Fruit fly (Drosophila melanogaster) whole organism, embryonic: ENCODE results near the gene CG31219.

Source experiments
- ATbp ChIP-seq: fragments of 200-800 bp; sonication (Bioruptor generic); optimal IDR thresholded peaks from 2 replicates; lab custom pipeline; 2017; ENCODE audit warnings: missing biosample characterization, mild to moderate bottlenecking, missing genetic modification characterization, missing genetic modification reagents
- B-H2 ChIP-seq: fragments of 200-800 bp; sonication (Bioruptor generic); optimal IDR thresholded peaks from 2 replicates; lab custom pipeline; 2018; ENCODE audit warnings: missing biosample characterization, mild to moderate bottlenecking, missing genetic modification characterization
- CG13775 ChIP-seq: fragments of 200-800 bp; sonication (Bioruptor generic); optimal IDR thresholded peaks from 3 replicates; lab custom pipeline; 2017; ENCODE audit warnings: missing biosample characterization, mild to moderate bottlenecking, missing genetic modification characterization
- CG15073 ChIP-seq: fragments of 200-800 bp; sonication (Bioruptor generic); optimal IDR thresholded peaks from 2 replicates; lab custom pipeline; 2016; ENCODE audit warnings: missing biosample characterization, missing genetic modification characterization
- CG1603 ChIP-seq: fragments of 200-800 bp; sonication (Bioruptor generic); optimal IDR thresholded peaks from 2 replicates; lab custom pipeline; 2019; ENCODE audit warnings: missing biosample characterization, mild to moderate bottlenecking, missing genetic modification characterization, moderate library complexity
- CG16863 ChIP-seq: fragments of 200-800 bp; sonication (Bioruptor generic); optimal IDR thresholded peaks from 3 replicates; lab custom pipeline; 2016; ENCODE audit warnings: missing biosample characterization, missing genetic modification characterization
- CG3065 ChIP-seq: fragments of 200-800 bp; sonication (Bioruptor generic); optimal IDR thresholded peaks from 2 replicates; lab custom pipeline; 2016; ENCODE audit warnings: missing biosample characterization, missing genetic modification characterization
- CG31441 ChIP-seq: fragments of 200-800 bp; sonication (Bioruptor generic); IDR thresholded peaks from 2 replicates; pipeline ENCODE4 v1.3.6; 2022; ENCODE audit warnings: missing biosample characterization, missing genetic modification characterization
- CG42726 ChIP-seq: fragments of 200-800 bp; sonication (Bioruptor generic); IDR thresholded peaks from 2 replicates; pipeline ENCODE4 v1.3.6; 2022; ENCODE audit warnings: missing biosample characterization, missing genetic modification characterization; ENCODE audit not compliant: partially characterized antibody
- CG6254 ChIP-seq: fragments of 200-800 bp; sonication (Bioruptor generic); optimal IDR thresholded peaks from 3 replicates; lab custom pipeline; 2017; ENCODE audit warnings: mild to moderate bottlenecking, missing biosample characterization, missing genetic modification reagents, missing genetic modification characterization
- CG7271 ChIP-seq: fragments of 200-800 bp; sonication (Bioruptor generic); optimal IDR thresholded peaks from 2 replicates; lab custom pipeline; 2018; ENCODE audit warnings: missing biosample characterization, mild to moderate bottlenecking, missing genetic modification characterization, moderate library complexity
- CG7963 ChIP-seq: fragments of 200-800 bp; sonication (Bioruptor generic); IDR thresholded peaks from 3 replicates; pipeline ENCODE4 v1.3.6; 2022; ENCODE audit warnings: missing biosample characterization, missing genetic modification characterization; ENCODE audit not compliant: partially characterized antibody
- CG8359 ChIP-seq: fragments of 200-800 bp; sonication (Bioruptor generic); optimal IDR thresholded peaks from 2 replicates; lab custom pipeline; 2017; ENCODE audit warnings: missing biosample characterization, mild to moderate bottlenecking, missing genetic modification characterization, borderline replicate concordance
- CG8478 ChIP-seq: fragments of >200 bp; optimal IDR thresholded peaks from 2 replicates; lab custom pipeline; 2018
- CG9727 ChIP-seq: fragments of 200-800 bp; sonication (Bioruptor generic); optimal IDR thresholded peaks from 3 replicates; lab custom pipeline; 2017; ENCODE audit warnings: missing biosample characterization, mild to moderate bottlenecking, missing genetic modification characterization
- CTCF ChIP-seq: fragments of 200-800 bp; sonication (Bioruptor generic); optimal IDR thresholded peaks from 2 replicates; lab custom pipeline; 2017; ENCODE audit warnings: missing biosample characterization, mild to moderate bottlenecking, missing genetic modification characterization, moderate library complexity
- CkIIα-i1 ChIP-seq: fragments of 200-800 bp; sonication (Bioruptor generic); IDR thresholded peaks from 2 replicates; pipeline ENCODE4 v1.3.6; 2022; ENCODE audit warnings: missing biosample characterization, missing genetic modification characterization
- D ChIP-seq, 2 experiments: fragments of 200-800 bp in 1 of 2; fragments of >200 bp in 1 of 2; sonication (Bioruptor generic) in 1 of 2; optimal IDR thresholded peaks; 2 replicates in 1 of 2; 3 replicates in 1 of 2; lab custom pipeline; 2017; ENCODE audit warnings: mild to moderate bottlenecking in 1 of 2, missing biosample characterization in 1 of 2, missing genetic modification characterization in 1 of 2, missing genetic modification reagents in 1 of 2
- GATAe ChIP-seq: fragments of 200-800 bp; sonication (Bioruptor generic); conservative IDR thresholded peaks from 2 replicates; pipeline ENCODE4 v1.3.6; 2022; ENCODE audit warnings: missing biosample characterization, missing genetic modification characterization
- Gsc ChIP-seq: fragments of 200-800 bp; sonication (Bioruptor generic); IDR thresholded peaks from 2 replicates; pipeline ENCODE4 v1.3.6; 2022; ENCODE audit warnings: missing biosample characterization, missing genetic modification characterization
- Hr51 ChIP-seq, 2 experiments: fragments of 200-800 bp; sonication (Bioruptor generic); optimal IDR thresholded peaks; 2 replicates in 1 of 2; 3 replicates in 1 of 2; lab custom pipeline; 2016 to 2018; ENCODE audit warnings: missing biosample characterization in 2 of 2, missing genetic modification characterization in 2 of 2, mild to moderate bottlenecking in 1 of 2, moderate library complexity in 1 of 2
- Kr ChIP-seq: fragments of 200-800 bp; sonication (Bioruptor generic); optimal IDR thresholded peaks from 2 replicates; lab custom pipeline; 2017; ENCODE audit warnings: missing biosample characterization, mild to moderate bottlenecking, missing genetic modification characterization
- MTF-1 ChIP-seq: fragments of 200-800 bp; sonication (Bioruptor generic); optimal IDR thresholded peaks from 2 replicates; lab custom pipeline; 2018; ENCODE audit warnings: missing biosample characterization, mild to moderate bottlenecking, missing genetic modification characterization, borderline replicate concordance
- Nf-YB ChIP-seq: fragments of 200-800 bp; sonication (Bioruptor generic); optimal IDR thresholded peaks from 3 replicates; lab custom pipeline; 2019; ENCODE audit warnings: missing biosample characterization, mild to moderate bottlenecking, missing genetic modification characterization, moderate library complexity
- Pdp1 ChIP-seq, 2 experiments: fragments of 200-800 bp; sonication (Bioruptor generic); optimal IDR thresholded peaks; 3 replicates each; lab custom pipeline; 2016; ENCODE audit warnings: missing biosample characterization in 2 of 2, missing genetic modification characterization in 2 of 2, mild to moderate bottlenecking in 1 of 2, moderate library complexity in 1 of 2
- Poxn ChIP-seq: fragments of 200-800 bp; sonication (Bioruptor generic); IDR thresholded peaks from 2 replicates; pipeline ENCODE4 v1.3.6; 2022; ENCODE audit warnings: missing biosample characterization, missing genetic modification characterization
- Rx ChIP-seq: fragments of 200-800 bp; sonication (Bioruptor generic); IDR thresholded peaks from 2 replicates; pipeline ENCODE4 v1.3.6; 2022; ENCODE audit warnings: missing biosample characterization, missing genetic modification characterization
- Six4 ChIP-seq: fragments of 200-800 bp; sonication (Bioruptor generic); optimal IDR thresholded peaks from 2 replicates; lab custom pipeline; 2016; ENCODE audit warnings: missing biosample characterization, missing genetic modification characterization
- Tbp ChIP-seq: fragments of >200 bp; optimal IDR thresholded peaks from 2 replicates; lab custom pipeline; 2018; ENCODE audit warnings: missing biosample characterization, missing genetic modification characterization
- amos ChIP-seq: fragments of 200-800 bp; sonication (Bioruptor generic); IDR thresholded peaks from 2 replicates; pipeline ENCODE4 v1.3.6; 2022; ENCODE audit warnings: missing biosample characterization, missing genetic modification characterization; ENCODE audit not compliant: partially characterized antibody
- ara ChIP-seq: fragments of 200-800 bp; sonication (Bioruptor generic); IDR thresholded peaks from 2 replicates; pipeline ENCODE4 v1.3.6; 2022; ENCODE audit warnings: missing biosample characterization, missing genetic modification characterization
- ase ChIP-seq: fragments of 200-800 bp; sonication (Bioruptor generic); IDR thresholded peaks from 3 replicates; pipeline ENCODE4 v1.3.6; 2022; ENCODE audit warnings: missing biosample characterization, missing genetic modification characterization
- bcd ChIP-seq: fragments of 200-800 bp; sonication (Bioruptor generic); optimal IDR thresholded peaks from 2 replicates; lab custom pipeline; 2017; ENCODE audit warnings: missing biosample characterization, mild to moderate bottlenecking, missing genetic modification characterization
- cato ChIP-seq: fragments of 200-800 bp; sonication (Bioruptor generic); optimal IDR thresholded peaks from 2 replicates; lab custom pipeline; 2016; ENCODE audit warnings: missing biosample characterization, missing genetic modification characterization, borderline replicate concordance
- emc ChIP-seq: fragments of 200-800 bp; sonication (Bioruptor generic); optimal IDR thresholded peaks from 2 replicates; lab custom pipeline; 2016; ENCODE audit warnings: missing biosample characterization, missing genetic modification characterization
- eve ChIP-seq, 2 experiments: fragments of >200 bp; optimal IDR thresholded peaks; 2 replicates each; lab custom pipeline; 2017; ENCODE audit warnings: missing biosample characterization in 2 of 2, missing genetic modification characterization in 2 of 2
- fd102C ChIP-seq: fragments of 200-800 bp; sonication (Bioruptor generic); optimal IDR thresholded peaks from 2 replicates; lab custom pipeline; 2018; ENCODE audit warnings: missing biosample characterization, mild to moderate bottlenecking, missing genetic modification characterization, moderate library complexity
- fd96Cb ChIP-seq: fragments of 200-800 bp; sonication (Bioruptor generic); optimal IDR thresholded peaks from 2 replicates; lab custom pipeline; 2018; ENCODE audit warnings: missing biosample characterization, mild to moderate bottlenecking, missing genetic modification characterization, moderate library complexity
- gce ChIP-seq: fragments of 200-800 bp; sonication (Bioruptor generic); IDR thresholded peaks from 3 replicates; pipeline ENCODE4 v1.3.6; 2022; ENCODE audit warnings: missing biosample characterization, missing genetic modification characterization
- ind ChIP-seq: fragments of 200-800 bp; sonication (Bioruptor generic); optimal IDR thresholded peaks from 3 replicates; lab custom pipeline; 2016; ENCODE audit warnings: missing biosample characterization, missing genetic modification characterization
- jigr1 ChIP-seq: fragments of 200-800 bp; sonication (Bioruptor generic); IDR thresholded peaks from 3 replicates; pipeline ENCODE4 v1.3.6; 2022; ENCODE audit warnings: missing biosample characterization, missing genetic modification characterization
- nerfin-1 ChIP-seq: fragments of 200-800 bp; sonication (Bioruptor generic); optimal IDR thresholded peaks from 3 replicates; lab custom pipeline; 2019; ENCODE audit warnings: missing biosample characterization, mild to moderate bottlenecking, missing genetic modification characterization, moderate library complexity
- pb ChIP-seq: fragments of 200-800 bp; sonication (Bioruptor generic); optimal IDR thresholded peaks from 3 replicates; lab custom pipeline; 2016; ENCODE audit warnings: missing biosample characterization, missing genetic modification characterization
- sens-2 ChIP-seq: fragments of 200-800 bp; sonication (Bioruptor generic); IDR thresholded peaks from 2 replicates; pipeline ENCODE4 v1.3.6; 2022; ENCODE audit warnings: missing biosample characterization, missing genetic modification characterization
- sim ChIP-seq: fragments of 200-800 bp; sonication (Bioruptor generic); IDR thresholded peaks from 2 replicates; pipeline ENCODE4 v1.3.6; 2022; ENCODE audit warnings: missing biosample characterization, missing genetic modification characterization
- z ChIP-seq: fragments of 200-800 bp; sonication (Bioruptor generic); IDR thresholded peaks from 3 replicates; pipeline ENCODE4 v1.3.6; 2022; ENCODE audit warnings: missing biosample characterization, missing genetic modification characterization
- zen2 ChIP-seq: fragments of 200-800 bp; sonication (Bioruptor generic); IDR thresholded peaks from 3 replicates; pipeline ENCODE4 v1.3.6; 2022; ENCODE audit warnings: missing biosample characterization, missing genetic modification characterization; ENCODE audit not compliant: partially characterized antibody
- zfh2 ChIP-seq: fragments of 200-800 bp; sonication (Bioruptor generic); optimal IDR thresholded peaks from 2 replicates; lab custom pipeline; 2016; ENCODE audit warnings: missing biosample characterization, missing genetic modification characterization

CG31219 gene

DNA sequence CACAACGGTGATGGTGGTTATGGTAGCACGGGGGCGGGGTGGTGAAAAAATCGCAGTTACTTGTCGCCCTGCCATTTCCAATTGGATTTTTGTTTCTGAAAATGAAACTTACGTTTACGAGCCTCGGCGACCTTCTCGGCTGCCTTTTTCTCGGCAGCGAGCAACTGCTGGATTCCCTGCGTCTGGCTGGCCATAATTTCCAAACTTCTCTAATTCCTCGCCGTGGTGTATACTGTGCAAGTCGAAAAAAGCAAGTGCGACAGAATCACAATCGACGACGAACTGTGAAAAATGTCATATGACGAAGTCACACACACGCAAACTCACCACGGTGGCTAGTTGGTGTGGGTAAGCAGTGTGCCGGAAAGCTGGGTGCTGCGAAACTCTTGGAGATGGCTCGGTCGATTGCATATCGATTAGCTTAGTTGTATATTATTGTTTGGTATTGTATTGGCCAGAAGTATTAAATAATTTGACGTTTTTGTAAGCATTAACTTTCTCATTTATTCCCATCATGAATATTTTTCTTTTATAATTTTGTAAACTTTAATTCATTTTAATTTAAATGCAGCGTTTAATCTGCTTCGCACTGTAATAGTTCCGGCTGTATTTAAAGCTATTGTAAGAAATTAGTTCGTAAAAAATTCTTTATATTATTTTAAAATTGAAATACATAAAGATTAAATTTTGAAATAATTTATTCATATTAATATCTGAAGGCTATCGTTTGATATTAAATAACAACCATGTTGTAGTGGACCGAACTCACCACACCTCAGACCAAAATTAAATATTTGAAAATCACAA is 6.5 kb upstream of the CG31219 start, which contains the start of gene Vha13 (continued):
- TF ChIP-seq fd96Cb (tag; lab: Kevin White, UChicago) (no peak), CG3065 (GFP tag; lab: Kevin White, UChicago) (no peak), CG15073 (no peak), CkIIα-i1 (GFP tag; lab: Robert Waterston, UW) (no peak), CTCF (GFP tag; lab: Kevin White, UChicago) (peak; percentile 22), amos (GFP tag; lab: Robert Waterston, UW) (peak; percentile 78), CG6254 (GFP tag; lab: Kevin White, UChicago) (no peak), CG7271 (no peak), ase (GFP tag; lab: Robert Waterston, UW) (0 out of 3 replicates have a peak, but pooled peaks have one; percentile 36), MTF-1 (peak; percentile 39), zen2 (GFP tag; lab: Robert Waterston, UW) (0 out of 3 replicates have a peak, but pooled peaks have one; percentile 3), D (optimal IDR thresholded peaks at IDR 0.05; lab: Kevin White, UChicago) (no peak), D (GFP tag; optimal IDR thresholded peaks at IDR 0.05; lab: Kevin White, UChicago) (no peak), Pdp1 (GFP tag; optimal IDR thresholded peaks at IDR 0.05; lab: Kevin White, UChicago) (peak; percentile 14 to 27), cato (GFP tag; lab: Kevin White, UChicago) (no peak), gce (GFP tag; lab: Robert Waterston, UW) (no peak), CG13775 (GFP tag; lab: Kevin White, UChicago) (peak; percentile 59), nerfin-1 (peak; percentile 40), Gsc (GFP tag; lab: Robert Waterston, UW) (no peak), sens-2 (0 out of 2 replicates have a peak, but pooled peaks have one; percentile 7), CG31441 (GFP tag; lab: Robert Waterston, UW) (peak; percentile 31), CG8478 (lab: Kevin White, UChicago) (no peak), fd102C (GFP tag; lab: Kevin White, UChicago) (no peak), Nf-YB (GFP tag; lab: Kevin White, UChicago) (no peak), CG42726 (peak; percentile 87), Rx (no peak), CG7963 (GFP tag; lab: Robert Waterston, UW) (peak; percentile 56; the same call in 1 of the 3 replicates), CG16863 (peak; percentile 11), GATAe (GFP tag; lab: Robert Waterston, UW) (no peak), Six4 (GFP tag; lab: Kevin White, UChicago) (no peak), ind (GFP tag; lab: Kevin White, UChicago) (peak; percentile 50), bcd (GFP tag; lab: Kevin White, UChicago) (no peak), Kr (GFP tag; lab: Kevin White, UChicago) (no peak), sim (GFP tag; lab: Robert Waterston, UW) (no peak), jigr1 (GFP tag; lab: Robert Waterston, UW) (0 out of 3 replicates have a peak, but pooled peaks have one; percentile 29), zfh2 (peak; percentile 65), emc (no peak), eve (GFP tag; optimal IDR thresholded peaks at IDR 0.05; lab: Kevin White, UChicago) (no peak), CG9727 (peak; percentile 33), B-H2 (GFP tag; lab: Kevin White, UChicago) (peak; percentile 59), pb (no peak), Tbp (GFP tag; lab: Kevin White, UChicago) (no peak), CG8359 (GFP tag; lab: Kevin White, UChicago) (no peak), Hr51 (GFP tag; optimal IDR thresholded peaks at IDR 0.05; lab: Kevin White, UChicago) (peak in 1 of 2 experiments; percentile 53), ATbp (peak; percentile 4), CG1603 (tag; lab: Kevin White, UChicago) (peak; percentile 49), z (GFP tag; lab: Robert Waterston, UW) (no peak), ara (GFP tag; lab: Robert Waterston, UW) (peak; percentile 11; the same call in 1 of the 2 replicates), Poxn (GFP tag; lab: Robert Waterston, UW) (no peak)
